Worm (Caenorhabditis elegans): ENCODE measurements around the gene fbxa-112.
A peak's percentile ranks its signal among the peaks of the same experiment; 100 is the strongest.

Gene fbxa-112

ce11 chrV:16916079-16916478, 31.8 kb downstream of the fbxa-112 start, which contains the start of gene F09C6.10:
TSS of gene F09C6.10 (minus strand) at chrV:16916179.
- TF ChIP-seq nhr-76 (tag; optimal IDR thresholded peaks at IDR 0.05), result no peak
- no peak for TF ChIP-seq elt-2 (tag; optimal IDR thresholded peaks at IDR 0.05)
- no peak for TF ChIP-seq aly-2 (tag; optimal IDR thresholded peaks at IDR 0.05)
- TF ChIP-seq egl-5 (tag; optimal IDR thresholded peaks at IDR 0.05), result no peak
- TF ChIP-seq ztf-4 (tag; optimal IDR thresholded peaks at IDR 0.05), result no peak
- no peak for TF ChIP-seq ceh-9 (tag; optimal IDR thresholded peaks at IDR 0.05)
- TF ChIP-seq skn-1 (tag; optimal IDR thresholded peaks at IDR 0.05), result no peak
- TF ChIP-seq lsy-12 (tag; optimal IDR thresholded peaks at IDR 0.05), result no peak
- no peak for TF ChIP-seq nhr-43 (tag; optimal IDR thresholded peaks at IDR 0.05; ENCODE audit: poor library complexity, severe bottlenecking)
- TF ChIP-seq ZK546.5 (tag; optimal IDR thresholded peaks at IDR 0.05), result no peak
- TF ChIP-seq nfya-1 (tag; optimal IDR thresholded peaks at IDR 0.05; ENCODE audit: insufficient read depth), result no peak
- no peak for TF ChIP-seq nhr-77 (tag; optimal IDR thresholded peaks at IDR 0.05)
- TF ChIP-seq lin-39 (tag; optimal IDR thresholded peaks at IDR 0.05), result no peak
- TF ChIP-seq mdl-1 (tag; optimal IDR thresholded peaks at IDR 0.05), result no peak
- no peak for TF ChIP-seq nhr-12 (tag; optimal IDR thresholded peaks at IDR 0.05)
- no peak for TF ChIP-seq unc-39 (tag; optimal IDR thresholded peaks at IDR 0.05)
- no peak for TF ChIP-seq nhr-237 (tag; optimal IDR thresholded peaks at IDR 0.05)
- no peak for TF ChIP-seq ama-1 (optimal IDR thresholded peaks at IDR 0.05)
- TF ChIP-seq lin-15B (tag; optimal IDR thresholded peaks at IDR 0.05), result no peak
- TF ChIP-seq nhr-11 (tag; optimal IDR thresholded peaks at IDR 0.05), result no peak

ce11 chrV:16911934-16912333, 36.0 kb downstream of the fbxa-112 start, which contains the start of gene nhr-116:
TSS of gene nhr-116 (plus strand) at chrV:16912234.
- TF ChIP-seq nhr-12 (tag; optimal IDR thresholded peaks at IDR 0.05), result no peak
- TF ChIP-seq nhr-77 (tag; optimal IDR thresholded peaks at IDR 0.05), result no peak
- no peak for TF ChIP-seq hmg-11 (tag; optimal IDR thresholded peaks at IDR 0.05)
- no peak for TF ChIP-seq ztf-4 (tag; optimal IDR thresholded peaks at IDR 0.05)
- TF ChIP-seq nhr-11 (tag; optimal IDR thresholded peaks at IDR 0.05), result no peak
- TF ChIP-seq mdl-1 (tag; optimal IDR thresholded peaks at IDR 0.05), result no peak

ce11 chrV:16911294-16911693, 36.6 kb downstream of the fbxa-112 start:
- TF ChIP-seq elt-2 (tag; optimal IDR thresholded peaks at IDR 0.05) (peak; percentile 44), pqm-1 (tag; optimal IDR thresholded peaks at IDR 0.05) (peak; percentile 10), elt-3 (tag; optimal IDR thresholded peaks at IDR 0.05) (no peak), fkh-10 (GFP tag; optimal IDR thresholded peaks at IDR 0.05) (no peak), ZK546.5 (tag; optimal IDR thresholded peaks at IDR 0.05) (no peak), ceh-16 (tag; optimal IDR thresholded peaks at IDR 0.05) (no peak), hmg-11 (tag; optimal IDR thresholded peaks at IDR 0.05) (no peak)

- no peak for TF ChIP-seq jun-1 (tag; optimal IDR thresholded peaks at IDR 0.05)
- peak; percentile 25 for TF ChIP-seq elt-2 (tag; optimal IDR thresholded peaks at IDR 0.05)
- peak; percentile 3 for TF ChIP-seq pqm-1 (tag; optimal IDR thresholded peaks at IDR 0.05)
- peak; percentile 61 for TF ChIP-seq pha-4 (tag; optimal IDR thresholded peaks at IDR 0.05)
These were observed 37.0 kb downstream of the fbxa-112 start for ce11 chrV:16910864-16911263.

ce11 chrV:16909871-16910270, 38.0 kb downstream of the fbxa-112 start, which contains the start of gene F09C6.16:
TSS of gene F09C6.16 (minus strand) at chrV:16909971.
- TF ChIP-seq ceh-28 (tag; optimal IDR thresholded peaks at IDR 0.05) (no peak), nhr-12 (tag; optimal IDR thresholded peaks at IDR 0.05) (no peak), fkh-2 (tag; optimal IDR thresholded peaks at IDR 0.05) (no peak), lin-15B (tag; optimal IDR thresholded peaks at IDR 0.05) (no peak), pha-4 (tag; optimal IDR thresholded peaks at IDR 0.05) (no peak), nhr-237 (tag; optimal IDR thresholded peaks at IDR 0.05) (no peak), nhr-11 (tag; optimal IDR thresholded peaks at IDR 0.05) (no peak), pqm-1 (tag; optimal IDR thresholded peaks at IDR 0.05) (no peak), eor-1 (tag; optimal IDR thresholded peaks at IDR 0.05) (no peak), nhr-67 (tag; optimal IDR thresholded peaks at IDR 0.05) (no peak), fos-1 (tag; optimal IDR thresholded peaks at IDR 0.05) (no peak), snpc-4 (tag; optimal IDR thresholded peaks at IDR 0.05) (no peak), aly-2 (tag; optimal IDR thresholded peaks at IDR 0.05) (no peak), ZK546.5 (tag; optimal IDR thresholded peaks at IDR 0.05) (no peak), nhr-28 (tag; optimal IDR thresholded peaks at IDR 0.05) (no peak), elt-3 (tag; optimal IDR thresholded peaks at IDR 0.05) (no peak), hmg-11 (tag; optimal IDR thresholded peaks at IDR 0.05) (no peak)
